Fruit fly (Drosophila melanogaster): ENCODE measurements around the gene Task7.

The Task7 gene

DNA sequence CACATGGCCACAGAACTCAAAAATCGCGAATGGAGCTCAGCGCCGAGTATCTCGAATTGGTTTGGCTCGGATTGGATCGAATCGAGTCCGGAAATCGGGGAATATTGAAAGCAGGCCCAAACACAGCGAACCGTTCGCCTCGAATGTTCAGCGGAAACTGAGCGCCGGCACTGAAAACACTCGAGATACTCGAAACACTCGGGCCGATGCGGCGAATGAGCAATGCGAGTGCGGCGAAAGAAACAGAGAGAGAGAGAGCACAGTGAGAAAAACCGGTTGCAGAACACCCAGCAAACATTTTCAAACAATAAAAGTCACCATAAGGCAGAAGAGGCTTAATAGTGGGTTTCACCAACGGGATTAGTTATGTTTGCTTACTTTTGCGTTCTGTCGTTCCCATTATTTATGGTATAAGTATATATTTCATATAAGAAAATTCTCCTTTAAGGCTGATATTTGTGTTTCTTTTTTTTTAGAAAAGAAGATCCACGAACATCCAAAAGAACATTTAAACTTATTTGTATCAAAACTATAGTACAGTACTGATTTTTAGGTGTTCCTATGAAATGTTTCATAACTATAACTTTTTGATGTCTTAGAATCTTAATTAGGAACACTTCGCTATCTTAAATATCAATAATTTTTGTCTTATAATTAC is 17.6 kb downstream of the Task7 start, which contains the start of gene FER (continued):
- TF ChIP-seq CG2199 (GFP tag; IDR thresholded peaks at IDR 0.05) (no peak), Sin3A (optimal IDR thresholded peaks at IDR 0.05) (no peak), Jarid2 (GFP tag; optimal IDR thresholded peaks at IDR 0.05) (peak; percentile 100), Rx (GFP tag; IDR thresholded peaks at IDR 0.05) (no peak), gro (GFP tag; optimal IDR thresholded peaks at IDR 0.05) (peak; percentile 80), exex (tag; optimal IDR thresholded peaks at IDR 0.05) (no peak), ash1 (GFP tag; optimal IDR thresholded peaks at IDR 0.05) (peak; percentile 61), CG42726 (GFP tag; IDR thresholded peaks at IDR 0.05; ENCODE audit: partially characterized antibody) (peak; percentile 82; the same call in 1 of the 2 replicates), bab2 (GFP tag; optimal IDR thresholded peaks at IDR 0.05) (no peak), Hr39 (optimal IDR thresholded peaks at IDR 0.05) (no peak), Lim3 (GFP tag; IDR thresholded peaks at IDR 0.05) (no peak), CG13424 (tag; optimal IDR thresholded peaks at IDR 0.05) (peak; percentile 0), CG4854 (GFP tag; optimal IDR thresholded peaks at IDR 0.05) (peak; percentile 10), CG3838 (GFP tag; optimal IDR thresholded peaks at IDR 0.05) (no peak), CG12942 (GFP tag; optimal IDR thresholded peaks at IDR 0.05) (no peak), repo (GFP tag; optimal IDR thresholded peaks at IDR 0.05) (no peak), Elba2 (GFP tag; optimal IDR thresholded peaks at IDR 0.05) (no peak), CG4282 (GFP tag; optimal IDR thresholded peaks at IDR 0.05) (peak; percentile 19), chm (GFP tag; IDR thresholded peaks at IDR 0.05) (peak; percentile 85), dmrt11E (tag; optimal IDR thresholded peaks at IDR 0.05) (no peak), CG30020 (tag; optimal IDR thresholded peaks at IDR 0.05) (no peak), ewg (GFP tag; optimal IDR thresholded peaks at IDR 0.05) (no peak), CG10147 (GFP tag; optimal IDR thresholded peaks at IDR 0.05) (no peak), Dfd (GFP tag; optimal IDR thresholded peaks at IDR 0.05) (no peak), CG17328 (GFP tag; IDR thresholded peaks at IDR 0.05) (0 out of 2 replicates have a peak, but pooled peaks have one; percentile 9), HLHmδ (GFP tag; optimal IDR thresholded peaks at IDR 0.05) (peak; percentile 76), CG18599 (GFP tag; optimal IDR thresholded peaks at IDR 0.05) (peak; percentile 45), MBD-R2 (GFP tag; IDR thresholded peaks at IDR 0.05) (peak; percentile 28; the same call in 1 of the 2 replicates), CTCF (GFP tag; optimal IDR thresholded peaks at IDR 0.05) (no peak), CG5245 (GFP tag; optimal IDR thresholded peaks at IDR 0.05) (no peak), ato (GFP tag; IDR thresholded peaks at IDR 0.05; ENCODE audit: partially characterized antibody) (peak; percentile 68; the same call in 1 of the 2 replicates), schlank (tag; optimal IDR thresholded peaks at IDR 0.05) (peak; percentile 40), CG17361 (GFP tag; IDR thresholded peaks at IDR 0.05) (no peak), en (GFP tag; optimal IDR thresholded peaks at IDR 0.05) (no peak), dati (GFP tag; IDR thresholded peaks at IDR 0.05) (0 out of 2 replicates have a peak, but pooled peaks have one; percentile 12), CG12769 (tag; optimal IDR thresholded peaks at IDR 0.05) (peak; percentile 73), CG6791 (GFP tag; IDR thresholded peaks at IDR 0.05; ENCODE audit: partially characterized antibody) (peak; percentile 53; the same call in 2 of the 3 replicates), Sry-δ (GFP tag; optimal IDR thresholded peaks at IDR 0.05) (no peak), fd96Cb (tag; optimal IDR thresholded peaks at IDR 0.05) (no peak)

DNA sequence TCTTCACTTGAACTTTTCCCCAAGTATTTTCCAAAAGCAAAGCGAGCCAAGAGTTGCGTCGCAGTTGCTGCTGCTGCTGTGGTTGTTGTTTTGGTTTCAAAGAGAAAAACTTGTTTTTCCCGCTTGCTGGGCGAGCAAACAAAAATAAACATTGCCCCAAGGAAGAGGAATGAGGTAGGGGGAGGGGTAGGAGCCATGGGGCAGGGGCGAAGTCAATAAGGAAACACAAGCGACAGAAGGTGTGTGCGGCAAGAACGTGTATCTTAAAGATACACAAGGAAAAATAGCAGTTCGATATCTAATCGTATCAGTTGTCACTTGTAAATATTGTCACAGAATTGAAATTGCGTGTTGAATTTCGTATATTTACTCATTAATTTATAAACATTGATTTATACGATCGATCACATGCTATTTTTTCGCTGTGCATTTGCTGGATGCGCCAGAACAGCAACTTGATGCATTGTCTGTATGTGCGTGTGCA is 18.5 kb downstream of the Task7 start:
- TF ChIP-seq CG12236 (GFP tag; optimal IDR thresholded peaks at IDR 0.05), result no peak
- no peak; the same call in 1 of the 2 replicates for TF ChIP-seq CG3847 (GFP tag; IDR thresholded peaks at IDR 0.05)
- peak; percentile 70; the same call in 2 of the 3 replicates for TF ChIP-seq H15 (GFP tag; IDR thresholded peaks at IDR 0.05)
- peak; percentile 84 for TF ChIP-seq CG17829 (tag; optimal IDR thresholded peaks at IDR 0.05)
- TF ChIP-seq croc (GFP tag; conservative IDR thresholded peaks at IDR 0.05), result peak; percentile 78
- TF ChIP-seq al (GFP tag; IDR thresholded peaks at IDR 0.05), result peak; percentile 22; the same call in 1 of the 2 replicates
- peak; percentile 44 for TF ChIP-seq CG4328 (GFP tag; optimal IDR thresholded peaks at IDR 0.05)
- TF ChIP-seq Rfx (GFP tag; IDR thresholded peaks at IDR 0.05), result peak; percentile 50; the same call in 1 of the 2 replicates
- no peak for TF ChIP-seq maf-S (GFP tag; optimal IDR thresholded peaks at IDR 0.05)
- TF ChIP-seq ap (GFP tag; IDR thresholded peaks at IDR 0.05), result no peak; the same call in 1 of the 2 replicates
- TF ChIP-seq CG17568 (GFP tag; optimal IDR thresholded peaks at IDR 0.05), result peak; percentile 81
- no peak for TF ChIP-seq pfk (GFP tag; optimal IDR thresholded peaks at IDR 0.05)
- no peak for TF ChIP-seq sc (optimal IDR thresholded peaks at IDR 0.05)
- TF ChIP-seq sc (GFP tag; optimal IDR thresholded peaks at IDR 0.05), result peak; percentile 73

All from whole organism, embryonic.